Fruit fly (Drosophila melanogaster) whole organism, pupa: ENCODE data around the gene CG5139.

ENCODE experiments used
- CG32121 ChIP-seq: fragments of 200-800 bp; sonication (Bioruptor generic); IDR thresholded peaks from 2 replicates; pipeline ENCODE4 v1.3.6; 2022; ENCODE audit warnings: missing biosample characterization, missing genetic modification characterization
- CG8159 ChIP-seq: fragments of 200-800 bp; sonication (Bioruptor generic); optimal IDR thresholded peaks from 3 replicates; lab custom pipeline; 2018; ENCODE audit warnings: missing biosample characterization, mild to moderate bottlenecking, missing genetic modification characterization, moderate library complexity
- CG8301 ChIP-seq: fragments of 200-800 bp; sonication (Bioruptor generic); optimal IDR thresholded peaks from 2 replicates; lab custom pipeline; 2018; ENCODE audit warnings: missing biosample characterization, mild to moderate bottlenecking, missing genetic modification characterization
- EcR ChIP-seq: fragments of 200-800 bp; sonication (Bioruptor generic); optimal IDR thresholded peaks from 3 replicates; lab custom pipeline; 2019; ENCODE audit warnings: missing biosample characterization, missing genetic modification characterization, mild to moderate bottlenecking, moderate library complexity, missing genetic modification reagents
- Pif1B ChIP-seq: fragments of 200-800 bp; sonication (Bioruptor generic); optimal IDR thresholded peaks from 3 replicates; lab custom pipeline; 2016; ENCODE audit warnings: missing biosample characterization, missing genetic modification characterization
- gl ChIP-seq: fragments of 200-800 bp; sonication (Bioruptor generic); optimal IDR thresholded peaks from 2 replicates; lab custom pipeline; 2018; ENCODE audit warnings: missing biosample characterization, mild to moderate bottlenecking, missing genetic modification characterization

DNA sequence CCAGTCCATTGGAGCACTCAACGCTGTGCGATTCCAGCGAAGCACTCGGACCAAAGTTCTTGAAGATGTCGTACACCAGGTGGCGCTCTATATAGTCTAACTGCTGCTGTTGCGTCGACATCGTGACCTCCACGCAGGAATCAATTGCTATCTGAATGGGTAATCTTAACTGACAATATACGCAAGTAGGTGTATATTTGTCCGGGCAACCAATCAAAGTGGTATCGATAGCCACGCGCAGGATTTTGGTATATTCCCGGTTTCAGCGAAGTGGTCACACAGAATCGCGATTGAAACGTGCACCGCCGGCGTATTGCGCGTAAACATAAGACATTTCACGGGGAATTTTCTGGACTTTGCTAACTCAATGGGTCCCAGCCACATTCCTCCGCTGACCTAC is 15.3 kb downstream of the CG5139 start, which contains the start of the genes CG5126 and Tgt:
- TF ChIP-seq EcR: peak; percentile 37
- 0 out of 2 replicates have a peak, but pooled peaks have one; percentile 12 for TF ChIP-seq CG32121 (GFP tag; lab: Robert Waterston, UW)
- TF ChIP-seq Pif1B (GFP tag; lab: Kevin White, UChicago): no peak
- TF ChIP-seq gl (tag; lab: Kevin White, UChicago): no peak
- TF ChIP-seq CG8159: no peak
- TF ChIP-seq CG8301 (tag; lab: Kevin White, UChicago): no peak
